Worm (Caenorhabditis elegans) whole organism, late embryonic: Measurements from ENCODE around the gene R03G8.6.

Source experiments
- C38D4.7 ChIP-seq: fragments of 200-800 bp; sonication (Bioruptor generic); optimal IDR thresholded peaks from 2 replicates; lab custom pipeline; 2018; ENCODE audit warnings: mild to moderate bottlenecking, missing genetic modification characterization, moderate library complexity, missing compliant biosample characterization
- T23F11.4 ChIP-seq: fragments of 200-800 bp; sonication (Bioruptor generic); optimal IDR thresholded peaks from 2 replicates; lab custom pipeline; 2018; ENCODE audit warnings: mild to moderate bottlenecking, missing genetic modification characterization, missing compliant biosample characterization
- Y22D7AL.16 ChIP-seq: sonication (generic microtip); optimal IDR thresholded peaks from 2 replicates; lab custom pipeline; 2016; ENCODE audit warnings: missing genetic modification characterization, missing compliant biosample characterization
- ama-1 ChIP-seq: fragments of 150-350 bp; optimal IDR thresholded peaks from 2 replicates; lab custom pipeline; 2014
- ceh-14 ChIP-seq: sonication (generic microtip); optimal IDR thresholded peaks from 2 replicates; lab custom pipeline; 2016; ENCODE audit warnings: missing genotype, missing genetic modification characterization, missing compliant biosample characterization
- ceh-19 ChIP-seq: fragments of 200-800 bp; sonication (Bioruptor generic); optimal IDR thresholded peaks from 2 replicates; lab custom pipeline; 2018; ENCODE audit warnings: mild to moderate bottlenecking, missing genetic modification characterization, missing compliant biosample characterization
- ceh-2 ChIP-seq: sonication (generic microtip); optimal IDR thresholded peaks from 2 replicates; lab custom pipeline; 2016; ENCODE audit warnings: missing genotype, missing genetic modification characterization, missing compliant biosample characterization
- ceh-24 ChIP-seq: sonication (generic microtip); optimal IDR thresholded peaks from 2 replicates; lab custom pipeline; 2016; ENCODE audit warnings: mild to moderate bottlenecking, missing genetic modification characterization, missing compliant biosample characterization
- ceh-30 ChIP-seq: fragments of 150-350 bp; optimal IDR thresholded peaks from 2 replicates; lab custom pipeline; 2014; ENCODE audit warnings: missing biosample characterization, missing genetic modification characterization
- ceh-34 ChIP-seq: sonication (generic microtip); optimal IDR thresholded peaks from 2 replicates; lab custom pipeline; 2016; ENCODE audit warnings: mild to moderate bottlenecking, missing genetic modification characterization, missing compliant biosample characterization
- ceh-45 ChIP-seq: fragments of 200-800 bp; sonication (Bioruptor generic); IDR thresholded peaks from 2 replicates; pipeline ENCODE4 v1.3.6; 2022; ENCODE audit warnings: missing genetic modification reagents, missing genetic modification characterization, missing compliant biosample characterization
- ceh-48 ChIP-seq: sonication (generic microtip); optimal IDR thresholded peaks from 2 replicates; lab custom pipeline; 2016; ENCODE audit warnings: missing genetic modification characterization, inconsistent platforms, missing compliant biosample characterization
- ceh-9 ChIP-seq: sonication (generic microtip); optimal IDR thresholded peaks from 2 replicates; lab custom pipeline; 2016; ENCODE audit warnings: mild to moderate bottlenecking, missing genetic modification characterization, inconsistent platforms, missing compliant biosample characterization
- dmd-4 ChIP-seq: sonication (generic microtip); optimal IDR thresholded peaks from 2 replicates; lab custom pipeline; 2016; ENCODE audit warnings: borderline replicate concordance, missing genetic modification characterization, missing compliant biosample characterization
- dve-1 ChIP-seq: sonication (generic microtip); optimal IDR thresholded peaks from 2 replicates; lab custom pipeline; 2017; ENCODE audit warnings: antibody characterized with exemption, mild to moderate bottlenecking, missing genetic modification characterization, missing compliant biosample characterization
- elt-2 ChIP-seq: sonication (generic microtip); optimal IDR thresholded peaks from 2 replicates; lab custom pipeline; 2016; ENCODE audit warnings: missing genetic modification reagents, missing genetic modification characterization, missing compliant biosample characterization
- elt-4 ChIP-seq: sonication (generic microtip); optimal IDR thresholded peaks from 2 replicates; lab custom pipeline; 2016; ENCODE audit warnings: missing genetic modification characterization, missing compliant biosample characterization
- ets-4 ChIP-seq: sonication (generic microtip); optimal IDR thresholded peaks from 2 replicates; lab custom pipeline; 2016; ENCODE audit warnings: missing genetic modification characterization, missing compliant biosample characterization
- eyg-1 ChIP-seq: sonication (generic microtip); optimal IDR thresholded peaks from 2 replicates; lab custom pipeline; 2016; ENCODE audit warnings: missing genotype, missing genetic modification characterization, missing compliant biosample characterization
- fax-1 ChIP-seq: sonication (generic microtip); optimal IDR thresholded peaks from 2 replicates; lab custom pipeline; 2016; ENCODE audit warnings: missing genotype, missing genetic modification characterization, missing compliant biosample characterization
- fkh-10 ChIP-seq: fragments of 150-350 bp; optimal IDR thresholded peaks from 2 replicates; lab custom pipeline; 2014; ENCODE audit warnings: missing biosample characterization, missing genetic modification reagents, missing genetic modification characterization
- fkh-6 ChIP-seq: sonication (generic microtip); optimal IDR thresholded peaks from 2 replicates; lab custom pipeline; 2016; ENCODE audit warnings: missing genetic modification characterization, missing compliant biosample characterization
- hlh-30 ChIP-seq: sonication (generic microtip); optimal IDR thresholded peaks from 2 replicates; lab custom pipeline; 2017; ENCODE audit warnings: antibody characterized with exemption, missing genetic modification characterization, missing compliant biosample characterization; ENCODE audit not compliant: insufficient read depth
- lin-11 ChIP-seq: fragments of 200-800 bp; sonication (Bioruptor generic); optimal IDR thresholded peaks from 2 replicates; lab custom pipeline; 2018; ENCODE audit warnings: mild to moderate bottlenecking, missing genetic modification characterization, missing compliant biosample characterization
- npax-4 ChIP-seq: sonication (generic microtip); optimal IDR thresholded peaks from 2 replicates; lab custom pipeline; 2016; ENCODE audit warnings: missing genetic modification characterization, missing compliant biosample characterization
- odd-2 ChIP-seq: sonication (generic microtip); optimal IDR thresholded peaks from 2 replicates; lab custom pipeline; 2017; ENCODE audit warnings: antibody characterized with exemption, mild to moderate bottlenecking, missing genetic modification characterization, missing compliant biosample characterization
- pag-3 ChIP-seq: sonication (generic microtip); optimal IDR thresholded peaks from 2 replicates; lab custom pipeline; 2016; ENCODE audit warnings: missing compliant biosample characterization, missing genetic modification characterization, borderline replicate concordance
- pax-1 ChIP-seq: fragments of 150-350 bp; optimal IDR thresholded peaks from 2 replicates; lab custom pipeline; 2014; ENCODE audit warnings: missing biosample characterization, missing genetic modification characterization
- pha-2 ChIP-seq: sonication (generic microtip); optimal IDR thresholded peaks from 2 replicates; lab custom pipeline; 2017; ENCODE audit warnings: mild to moderate bottlenecking, missing genetic modification characterization, missing compliant biosample characterization
- pha-4 ChIP-seq: fragments of 150-350 bp; optimal IDR thresholded peaks from 2 replicates; lab custom pipeline; 2018; ENCODE audit warnings: missing biosample characterization, missing genetic modification reagents, missing genetic modification characterization
- rnt-1 ChIP-seq: sonication (generic microtip); optimal IDR thresholded peaks from 2 replicates; lab custom pipeline; 2016; ENCODE audit warnings: missing genetic modification characterization, missing compliant biosample characterization
- sox-2 ChIP-seq: fragments of 200-800 bp; sonication (Bioruptor generic); IDR thresholded peaks from 2 replicates; pipeline ENCODE4 v1.3.6; 2022; ENCODE audit warnings: missing genetic modification reagents, missing genetic modification characterization, missing compliant biosample characterization
- sox-4 ChIP-seq: sonication (generic microtip); optimal IDR thresholded peaks from 2 replicates; lab custom pipeline; 2017; ENCODE audit warnings: mild to moderate bottlenecking, missing genetic modification characterization, inconsistent platforms, missing compliant biosample characterization
- syd-9 ChIP-seq: sonication (generic microtip); optimal IDR thresholded peaks from 2 replicates; lab custom pipeline; 2016; ENCODE audit warnings: mild to moderate bottlenecking, missing genetic modification characterization, moderate library complexity, missing compliant biosample characterization
- tbx-2 ChIP-seq: sonication (generic microtip); optimal IDR thresholded peaks from 2 replicates; lab custom pipeline; 2016; ENCODE audit warnings: missing genetic modification characterization, missing compliant biosample characterization
- tbx-7 ChIP-seq: sonication (generic microtip); optimal IDR thresholded peaks from 2 replicates; lab custom pipeline; 2016; ENCODE audit warnings: missing genotype, missing genetic modification characterization, missing compliant biosample characterization
- ttx-3 ChIP-seq: sonication (generic microtip); optimal IDR thresholded peaks from 2 replicates; lab custom pipeline; 2016; ENCODE audit warnings: missing genetic modification reagents, missing genetic modification characterization, missing compliant biosample characterization
- unc-3 ChIP-seq, 2 experiments: fragments of 200-800 bp in 1 of 2; sonication (Bioruptor generic) in 1 of 2; sonication (generic microtip) in 1 of 2; conservative IDR thresholded peaks in 1 of 2; optimal IDR thresholded peaks in 1 of 2; 2 replicates each; pipeline versions ENCODE4 v1.3.6 to Lab custom; 2016 to 2022; ENCODE audit warnings: missing compliant biosample characterization in 2 of 2, missing genetic modification characterization in 2 of 2, missing genetic modification reagents in 1 of 2
- unc-42 ChIP-seq: sonication (generic microtip); optimal IDR thresholded peaks from 2 replicates; lab custom pipeline; 2016; ENCODE audit warnings: missing genotype, missing genetic modification characterization, missing compliant biosample characterization
- unc-86 ChIP-seq: sonication (generic microtip); optimal IDR thresholded peaks from 2 replicates; lab custom pipeline; 2016; ENCODE audit warnings: missing genetic modification characterization, missing compliant biosample characterization
- zip-5 ChIP-seq: sonication (generic microtip); optimal IDR thresholded peaks from 2 replicates; lab custom pipeline; 2016; ENCODE audit warnings: missing genetic modification characterization, missing compliant biosample characterization
- ztf-16 ChIP-seq: sonication (generic microtip); optimal IDR thresholded peaks from 2 replicates; lab custom pipeline; 2017; ENCODE audit warnings: missing genetic modification characterization, missing compliant biosample characterization

R03G8.6 gene

ce11 chrX:13143762-13144732, 43.7 kb upstream of the R03G8.6 start (continued):
- no peak for TF ChIP-seq syd-9 (tag; lab: Kevin White, UChicago)
- TF ChIP-seq fax-1 (tag; lab: Kevin White, UChicago) = no peak
- no peak for TF ChIP-seq pha-2 (tag; lab: Kevin White, UChicago)
- peak; percentile 68 for TF ChIP-seq dmd-4 (tag; lab: Kevin White, UChicago)
- peak; percentile 86 for TF ChIP-seq ama-1 (lab: Kevin White, UChicago)
- TF ChIP-seq ceh-30 (tag; lab: Kevin White, UChicago) = no peak
- no peak for TF ChIP-seq npax-4
- peak; percentile 67 for TF ChIP-seq elt-4 (tag; lab: Kevin White, UChicago)
- no peak for TF ChIP-seq C38D4.7
- TF ChIP-seq odd-2 (tag; lab: Kevin White, UChicago) = no peak
- peak; percentile 18 for TF ChIP-seq ceh-14 (tag; lab: Kevin White, UChicago)
- TF ChIP-seq ztf-16 (tag; lab: Kevin White, UChicago) = no peak
- no peak for TF ChIP-seq ceh-24 (tag; lab: Kevin White, UChicago)
- peak; percentile 16 for TF ChIP-seq elt-2
- TF ChIP-seq ceh-2 (tag; lab: Kevin White, UChicago) = peak; percentile 77
- peak; percentile 20 for TF ChIP-seq T23F11.4
- no peak for TF ChIP-seq Y22D7AL.16
- TF ChIP-seq hlh-30 = peak; percentile 79
- no peak for TF ChIP-seq ceh-48 (tag; lab: Kevin White, UChicago)
- no peak for TF ChIP-seq ceh-45
- no peak for TF ChIP-seq zip-5 (tag; lab: Kevin White, UChicago)
- no peak for TF ChIP-seq sox-4 (tag; lab: Kevin White, UChicago)
- TF ChIP-seq pax-1 (tag; lab: Kevin White, UChicago) = no peak
- peak; percentile 20 for TF ChIP-seq ets-4
- TF ChIP-seq tbx-7 = no peak
- no peak for TF ChIP-seq lin-11 (tag; lab: Kevin White, UChicago)
- TF ChIP-seq ceh-34 = peak; percentile 92
- no peak for TF ChIP-seq unc-42 (tag; lab: Kevin White, UChicago)
- TF ChIP-seq pha-4 (tag; lab: Kevin White, UChicago) = no peak
- no peak for TF ChIP-seq fkh-10 (GFP tag; lab: Kevin White, UChicago)
- no peak for TF ChIP-seq ceh-9 (tag; lab: Kevin White, UChicago)
- TF ChIP-seq unc-3 (GFP tag; conservative IDR thresholded peaks at IDR 0.05; lab: Robert Waterston, UW) = no peak
- no peak for TF ChIP-seq unc-3 (tag; optimal IDR thresholded peaks at IDR 0.05; lab: Kevin White, UChicago)
- peak; percentile 78 for TF ChIP-seq tbx-2 (tag; lab: Kevin White, UChicago)
- no peak for TF ChIP-seq fkh-6 (tag; lab: Kevin White, UChicago)
- no peak for TF ChIP-seq pag-3 (tag; lab: Kevin White, UChicago)
- no peak for TF ChIP-seq unc-86 (tag; lab: Kevin White, UChicago)
- TF ChIP-seq eyg-1 = peak; percentile 56
- no peak for TF ChIP-seq dve-1 (tag; lab: Kevin White, UChicago)
- TF ChIP-seq ttx-3 (tag; lab: Kevin White, UChicago) = no peak
- peak; percentile 51 for TF ChIP-seq rnt-1 (tag; lab: Kevin White, UChicago)
- peak; percentile 9; the same call in 1 of the 2 replicates for TF ChIP-seq sox-2 (GFP tag; lab: Robert Waterston, UW)
- peak; percentile 57 for TF ChIP-seq ceh-19 (GFP tag; lab: Kevin White, UChicago)
